Worm (Caenorhabditis elegans) whole organism, L2 larva: ENCODE results near the gene W07E6.5.

Experiments
- ama-1 ChIP-seq: fragments of 150-350 bp; optimal IDR thresholded peaks from 2 replicates; lab custom pipeline; 2018; ENCODE audit warnings: inconsistent platforms
- mdl-1 ChIP-seq, 2 experiments: fragments of 150-350 bp in 1 of 2; sonication (generic microtip) in 1 of 2; optimal IDR thresholded peaks; 2 replicates each; lab custom pipeline; 2017; ENCODE audit warnings: missing biosample characterization in 2 of 2, missing genetic modification characterization in 2 of 2
- snpc-4 ChIP-seq: fragments of 150-350 bp; optimal IDR thresholded peaks from 2 replicates; lab custom pipeline; 2014; ENCODE audit warnings: missing biosample characterization, missing genetic modification characterization
- unc-39 ChIP-seq: fragments of 150-350 bp; optimal IDR thresholded peaks from 2 replicates; lab custom pipeline; 2014; ENCODE audit warnings: missing biosample characterization, missing genetic modification characterization

- no peak for TF ChIP-seq snpc-4 (tag; lab: Kevin White, UChicago)
- no peak for TF ChIP-seq ama-1 (lab: Kevin White, UChicago)
- no peak for TF ChIP-seq unc-39 (tag; lab: Kevin White, UChicago)
- TF ChIP-seq mdl-1 (tag; optimal IDR thresholded peaks at IDR 0.05; lab: Kevin White, UChicago), result no peak
These were observed 32.8 kb downstream of the W07E6.5 start for ce11 chrII:506069-506468.
